Worm (Caenorhabditis elegans) whole organism, L1 larva: Measurements from ENCODE around the gene sre-55.

Experiments used
- elt-3 ChIP-seq, 6 experiments: fragments of 150-350 bp in 1 of 6; sonication (generic microtip); optimal IDR thresholded peaks; 2 replicates each; lab custom pipeline; 2017 to 2018; ENCODE audit warnings: missing biosample characterization in 6 of 6, missing genetic modification characterization in 6 of 6, inconsistent platforms in 1 of 6
- fos-1 ChIP-seq: fragments of 150-350 bp; optimal IDR thresholded peaks from 2 replicates; lab custom pipeline; 2014; ENCODE audit warnings: missing biosample characterization, missing genetic modification characterization
- nhr-76 ChIP-seq: sonication (generic microtip); optimal IDR thresholded peaks from 2 replicates; lab custom pipeline; 2017; ENCODE audit warnings: missing biosample characterization, missing genetic modification characterization
- pax-3 ChIP-seq: fragments of 200-800 bp; sonication (Bioruptor generic); optimal IDR thresholded peaks from 2 replicates; lab custom pipeline; 2018; ENCODE audit warnings: mild to moderate bottlenecking, missing genetic modification characterization, moderate library complexity, missing compliant biosample characterization
- unc-130 ChIP-seq: fragments of 150-350 bp; optimal IDR thresholded peaks from 2 replicates; lab custom pipeline; 2017; ENCODE audit warnings: missing biosample characterization, missing genetic modification characterization, inconsistent platforms

DNA sequence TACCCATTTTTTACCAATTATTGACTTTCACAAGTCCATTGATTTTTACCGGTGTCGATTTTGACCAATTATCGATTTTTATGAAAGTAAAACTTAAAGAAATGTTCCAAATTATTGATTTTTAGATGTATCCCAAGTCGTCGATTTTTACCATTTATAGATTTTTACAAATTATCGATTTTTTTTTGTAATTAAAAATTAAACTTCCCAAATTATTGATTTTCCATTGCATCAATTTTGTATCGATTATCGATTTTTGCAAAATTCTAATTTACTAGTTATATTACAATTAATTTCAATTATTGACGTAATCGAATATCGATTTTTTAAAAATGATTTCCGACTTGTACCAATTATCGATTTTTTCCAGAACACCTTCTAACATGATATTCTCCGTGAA, 26.0 kb upstream of the sre-55 start, which contains the start of gene sre-50:
- TF ChIP-seq unc-130 (tag; lab: Kevin White, UChicago) (no peak), pax-3 (no peak), fos-1 (tag; lab: Kevin White, UChicago) (no peak), elt-3 (tag; optimal IDR thresholded peaks at IDR 0.05; lab: Kevin White, UChicago) (no peak), nhr-76 (tag; lab: Kevin White, UChicago) (no peak)
